Worm (Caenorhabditis elegans): ENCODE data around the gene C43D7.8.
A peak's percentile ranks its signal among the peaks of the same experiment; 100 is the strongest.
"Not testable (repeated sequence)": the region's sequence is repeated elsewhere in the genome, so short reads cannot be mapped to it uniquely, and the experiment has no call there.

The C43D7.8 gene

ce11 chrV:19319460-19319995 lies 8.2 kb upstream of the C43D7.8 start, which contains the start of gene C43D7.7:
C43D7.7 (minus strand) TSS chrV:19319510.
- TF ChIP-seq pqm-1 (tag; optimal IDR thresholded peaks at IDR 0.05) (peak; percentile 40), dmd-6 (GFP tag; IDR thresholded peaks at IDR 0.05) (peak; percentile 42; the same call in 1 of the 2 replicates), nhr-41 (GFP tag; IDR thresholded peaks at IDR 0.05) (no peak)

- not testable (repeated sequence) for TF ChIP-seq vab-7 (GFP tag; IDR thresholded peaks at IDR 0.05); aha-1 (tag); saeg-2 (GFP tag; IDR thresholded peaks at IDR 0.05)
These were observed 5.8 kb upstream of the C43D7.8 start, which contains the start of gene srh-208 for ce11 chrV:19317058-19317457. srh-208 (plus strand) TSS chrV:19317358.

DNA sequence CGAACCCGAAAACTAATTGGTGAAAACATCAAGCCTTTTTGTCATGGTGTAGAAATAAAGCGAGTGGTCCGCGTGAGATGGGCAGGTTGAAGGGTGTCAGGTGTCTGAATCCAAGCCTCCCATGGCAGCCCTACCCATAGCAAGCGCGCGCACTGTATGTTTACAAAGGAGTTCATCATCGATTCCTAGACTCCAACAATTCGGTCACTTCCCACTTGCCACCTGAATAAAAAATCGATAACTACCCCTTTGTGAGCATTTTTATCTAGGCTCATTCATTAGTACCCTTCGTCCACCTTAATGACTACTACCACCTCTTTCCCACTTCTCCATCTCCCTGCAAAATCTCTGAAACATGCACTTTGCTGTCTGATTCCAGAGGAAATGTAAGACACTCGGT lies 1.7 kb upstream of the C43D7.8 start, which contains the start of gene fbxb-64:
fbxb-64 (plus strand) TSS at position 301 of the 400 bp plus-strand sequence.
- TF ChIP-seq ztf-7 (tag; optimal IDR thresholded peaks at IDR 0.05) (no peak), ama-1 (optimal IDR thresholded peaks at IDR 0.05) (no peak), F26F4.8 (GFP tag; conservative IDR thresholded peaks at IDR 0.05) (no peak)

- TF ChIP-seq lin-38 (GFP tag; IDR thresholded peaks at IDR 0.05) (no peak), Y48G9A.11 (GFP tag; IDR thresholded peaks at IDR 0.05) (no peak), unc-62 (GFP tag; optimal IDR thresholded peaks at IDR 0.05 in 1 of 2) (peak in 1 of 2 experiments; percentile 62), unc-62 (tag; optimal IDR thresholded peaks at IDR 0.05) (no peak), nhr-28 (tag; optimal IDR thresholded peaks at IDR 0.05) (no peak), daf-19 (GFP tag; conservative IDR thresholded peaks at IDR 0.05) (no peak)
These were observed 1.7 kb downstream of the C43D7.8 start, which contains the start of gene F55C9.11 for ce11 chrV:19309591-19309990. F55C9.11 (minus strand) TSS chrV:19309691.

DNA sequence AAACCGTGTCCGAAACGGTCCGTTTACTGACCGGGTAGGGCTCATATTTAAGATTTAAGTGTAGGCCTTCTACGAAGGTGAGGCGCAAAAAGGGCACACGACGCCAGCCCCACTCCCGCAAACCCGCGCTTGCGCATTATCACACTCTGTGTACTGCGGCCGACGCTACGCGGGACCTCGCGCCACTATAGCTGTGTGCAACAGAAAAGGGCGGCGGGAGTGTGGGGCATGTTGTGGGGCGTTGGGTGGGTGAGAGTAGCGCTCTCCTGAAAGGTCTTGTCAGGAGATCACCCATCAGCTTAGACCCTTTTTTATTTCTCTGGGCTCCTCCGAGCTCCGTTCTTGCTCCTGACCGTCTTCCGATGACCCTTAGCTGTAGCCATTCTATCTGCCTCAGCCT lies 3.2 kb downstream of the C43D7.8 start:
- TF ChIP-seq jun-1 (tag; optimal IDR thresholded peaks at IDR 0.05) (no peak), set-16 (GFP tag; IDR thresholded peaks at IDR 0.05) (peak; percentile 69), fkh-10 (GFP tag; optimal IDR thresholded peaks at IDR 0.05) (no peak), daf-19 (GFP tag; conservative IDR thresholded peaks at IDR 0.05) (no peak), pqm-1 (tag; optimal IDR thresholded peaks at IDR 0.05) (no peak), aha-1 (tag) (peak; percentile 45), dpl-1 (GFP tag; optimal IDR thresholded peaks at IDR 0.05) (no peak), zip-11 (GFP tag; IDR thresholded peaks at IDR 0.05) (no peak)

ce11 chrV:19306906-19307305 lies 4.4 kb downstream of the C43D7.8 start, which contains the start of gene F55C9.15:
F55C9.15 (minus strand) TSS chrV:19307006.
- TF ChIP-seq F49E8.2 (tag; optimal IDR thresholded peaks at IDR 0.05; ENCODE audit: borderline replicate concordance): no peak
- no peak for TF ChIP-seq zag-1 (tag; optimal IDR thresholded peaks at IDR 0.05)
- no peak for TF ChIP-seq ces-1 (GFP tag; optimal IDR thresholded peaks at IDR 0.05)
- no peak for TF ChIP-seq egl-43 (GFP tag; IDR thresholded peaks at IDR 0.05)
- no peak for TF ChIP-seq arid-1 (GFP tag; conservative IDR thresholded peaks at IDR 0.05)
- no peak for TF ChIP-seq F44E2.7 (GFP tag; IDR thresholded peaks at IDR 0.05)
- no peak for TF ChIP-seq lin-38 (GFP tag; IDR thresholded peaks at IDR 0.05)
- TF ChIP-seq dmd-9 (GFP tag; IDR thresholded peaks at IDR 0.05): no peak
- no peak for TF ChIP-seq daf-16 (GFP tag; optimal IDR thresholded peaks at IDR 0.05)
- no peak for TF ChIP-seq daf-16 (tag; optimal IDR thresholded peaks at IDR 0.05)
- TF ChIP-seq Y105C5A.15 (GFP tag; IDR thresholded peaks at IDR 0.05): no peak
- TF ChIP-seq unc-130 (GFP tag; optimal IDR thresholded peaks at IDR 0.05): no peak
- TF ChIP-seq zfp-2 (tag; optimal IDR thresholded peaks at IDR 0.05): no peak

All from whole organism, L4 larva.